Worm (Caenorhabditis elegans): ENCODE data around the gene psr-1.

psr-1 gene

ce11 chrIV:4678718-4679117, 25.7 kb downstream of the psr-1 start, which contains the start of gene kin-36:
Gene kin-36 (plus strand): TSS chrIV:4679018.
- TF ChIP-seq nhr-237 (tag; optimal IDR thresholded peaks at IDR 0.05) (no peak), ceh-28 (tag; optimal IDR thresholded peaks at IDR 0.05) (no peak), skn-1 (tag; optimal IDR thresholded peaks at IDR 0.05) (no peak), elt-3 (tag; optimal IDR thresholded peaks at IDR 0.05) (no peak), unc-62 (GFP tag; optimal IDR thresholded peaks at IDR 0.05) (no peak), nhr-23 (tag; optimal IDR thresholded peaks at IDR 0.05) (no peak), fkh-10 (GFP tag; optimal IDR thresholded peaks at IDR 0.05) (no peak), elt-2 (tag; optimal IDR thresholded peaks at IDR 0.05) (no peak), nhr-77 (tag; optimal IDR thresholded peaks at IDR 0.05) (no peak), pqm-1 (tag; optimal IDR thresholded peaks at IDR 0.05) (no peak), egl-27 (tag; optimal IDR thresholded peaks at IDR 0.05) (no peak), ceh-9 (tag; optimal IDR thresholded peaks at IDR 0.05) (no peak), nhr-43 (tag; optimal IDR thresholded peaks at IDR 0.05; ENCODE audit: poor library complexity, severe bottlenecking) (no peak), mdl-1 (tag; optimal IDR thresholded peaks at IDR 0.05) (no peak), nhr-12 (tag; optimal IDR thresholded peaks at IDR 0.05) (no peak), nfya-1 (tag; optimal IDR thresholded peaks at IDR 0.05; ENCODE audit: insufficient read depth) (no peak), ama-1 (optimal IDR thresholded peaks at IDR 0.05) (no peak), fkh-2 (tag; optimal IDR thresholded peaks at IDR 0.05) (no peak), aly-2 (tag; optimal IDR thresholded peaks at IDR 0.05) (no peak), ceh-16 (tag; optimal IDR thresholded peaks at IDR 0.05) (no peak)

- no peak for TF ChIP-seq ztf-4 (tag; optimal IDR thresholded peaks at IDR 0.05)
- peak; percentile 59 for TF ChIP-seq nfya-1 (tag; optimal IDR thresholded peaks at IDR 0.05; ENCODE audit: insufficient read depth)
- no peak for TF ChIP-seq lsy-12 (tag; optimal IDR thresholded peaks at IDR 0.05)
- no peak for TF ChIP-seq egl-27 (tag; optimal IDR thresholded peaks at IDR 0.05)
Observed at ce11 chrIV:4683149-4683548, 30.1 kb downstream of the psr-1 start.

ce11 chrIV:4686291-4686830, 33.3 kb downstream of the psr-1 start:
- peak; percentile 83 for TF ChIP-seq nfya-1 (tag; optimal IDR thresholded peaks at IDR 0.05; ENCODE audit: insufficient read depth)
- no peak for TF ChIP-seq ceh-16 (tag; optimal IDR thresholded peaks at IDR 0.05)

ce11 chrIV:4686898-4687297, 33.8 kb downstream of the psr-1 start:
- TF ChIP-seq nhr-76 (tag; optimal IDR thresholded peaks at IDR 0.05) (no peak), nhr-25 (tag; optimal IDR thresholded peaks at IDR 0.05) (peak; percentile 48), nhr-43 (tag; optimal IDR thresholded peaks at IDR 0.05; ENCODE audit: poor library complexity, severe bottlenecking) (no peak), elt-1 (tag; optimal IDR thresholded peaks at IDR 0.05) (peak; percentile 18), mdl-1 (tag; optimal IDR thresholded peaks at IDR 0.05) (no peak)

- TF ChIP-seq ama-1 (optimal IDR thresholded peaks at IDR 0.05) (no peak), R02D3.7 (tag; optimal IDR thresholded peaks at IDR 0.05) (no peak), nhr-76 (tag; optimal IDR thresholded peaks at IDR 0.05) (no peak)
Observed at ce11 chrIV:4688221-4688620, 35.2 kb downstream of the psr-1 start, which contains the start of gene bus-4. Gene bus-4 (plus strand): TSS chrIV:4688269.

- no peak for TF ChIP-seq lin-15B (tag; optimal IDR thresholded peaks at IDR 0.05)
- no peak for TF ChIP-seq elt-3 (tag; optimal IDR thresholded peaks at IDR 0.05)
- TF ChIP-seq sea-2 (GFP tag; optimal IDR thresholded peaks at IDR 0.05) = no peak
- TF ChIP-seq jun-1 (tag; optimal IDR thresholded peaks at IDR 0.05) = no peak
- TF ChIP-seq ama-1 (optimal IDR thresholded peaks at IDR 0.05) = no peak
- no peak for TF ChIP-seq fos-1 (tag; optimal IDR thresholded peaks at IDR 0.05)
- TF ChIP-seq egl-5 (tag; optimal IDR thresholded peaks at IDR 0.05) = no peak
- no peak for TF ChIP-seq elt-2 (tag; optimal IDR thresholded peaks at IDR 0.05)
- TF ChIP-seq nhr-237 (tag; optimal IDR thresholded peaks at IDR 0.05) = no peak
- no peak for TF ChIP-seq zag-1 (tag; optimal IDR thresholded peaks at IDR 0.05)
Observed at ce11 chrIV:4692463-4692862, 39.4 kb downstream of the psr-1 start, which contains the start of gene spe-51. Gene spe-51 (plus strand): TSS chrIV:4692763.
